Worm (Caenorhabditis elegans) whole organism, L1 larva: ENCODE results near the gene irld-2.

Source experiments
- aha-1 ChIP-seq: fragments of 150-350 bp; optimal IDR thresholded peaks from 2 replicates; lab custom pipeline; 2014; ENCODE audit warnings: missing biosample characterization, missing genetic modification characterization
- alr-1 ChIP-seq: fragments of 200-800 bp; sonication (Bioruptor generic); optimal IDR thresholded peaks from 2 replicates; lab custom pipeline; 2018; ENCODE audit warnings: borderline replicate concordance, mild to moderate bottlenecking, missing genetic modification characterization, missing compliant biosample characterization
- aly-2 ChIP-seq: fragments of 150-350 bp; optimal IDR thresholded peaks from 2 replicates; lab custom pipeline; 2014; ENCODE audit warnings: missing biosample characterization, missing genetic modification characterization
- ama-1 ChIP-seq: fragments of 150-350 bp; optimal IDR thresholded peaks from 2 replicates; lab custom pipeline; 2014
- blmp-1 ChIP-seq: fragments of 150-350 bp; optimal IDR thresholded peaks from 2 replicates; lab custom pipeline; 2014; ENCODE audit warnings: missing biosample characterization, missing genetic modification characterization
- ceh-8 ChIP-seq: fragments of 200-800 bp; sonication (Bioruptor generic); optimal IDR thresholded peaks from 2 replicates; lab custom pipeline; 2018; ENCODE audit warnings: mild to moderate bottlenecking, missing genetic modification characterization, moderate library complexity, missing compliant biosample characterization
- ceh-82 ChIP-seq, 3 experiments: fragments of 150-350 bp in 1 of 3; sonication (generic microtip) in 2 of 3; optimal IDR thresholded peaks; 2 replicates each; lab custom pipeline; 2014 to 2017; ENCODE audit warnings: missing biosample characterization in 3 of 3, missing genetic modification characterization in 3 of 3
- ceh-88 ChIP-seq: fragments of 200-800 bp; sonication (Bioruptor generic); IDR thresholded peaks from 2 replicates; pipeline ENCODE4 v1.3.6; 2022; ENCODE audit warnings: missing genetic modification characterization, missing compliant biosample characterization
- ces-1 ChIP-seq: fragments of 150-350 bp; optimal IDR thresholded peaks from 2 replicates; lab custom pipeline; 2014; ENCODE audit warnings: missing biosample characterization, missing genetic modification reagents, missing genetic modification characterization
- dsc-1 ChIP-seq: sonication (generic microtip); optimal IDR thresholded peaks from 2 replicates; lab custom pipeline; 2016; ENCODE audit warnings: mild to moderate bottlenecking, missing genetic modification characterization, missing compliant biosample characterization
- egl-13 ChIP-seq: sonication (generic microtip); optimal IDR thresholded peaks from 2 replicates; lab custom pipeline; 2016; ENCODE audit warnings: missing genotype, missing genetic modification reagents, missing genetic modification characterization, missing compliant biosample characterization
- elt-2 ChIP-seq: sonication (generic microtip); optimal IDR thresholded peaks from 2 replicates; lab custom pipeline; 2016; ENCODE audit warnings: missing genetic modification characterization, mild to moderate bottlenecking, inconsistent platforms, missing compliant biosample characterization, missing genetic modification reagents
- ets-5 ChIP-seq: fragments of 200-800 bp; sonication (Bioruptor generic); IDR thresholded peaks from 2 replicates; pipeline ENCODE4 v1.3.6; 2022; ENCODE audit warnings: missing genetic modification characterization, missing compliant biosample characterization
- fkh-10 ChIP-seq: sonication (generic microtip); optimal IDR thresholded peaks from 2 replicates; lab custom pipeline; 2017; ENCODE audit warnings: missing biosample characterization, missing genetic modification reagents, missing genetic modification characterization
- fkh-8 ChIP-seq: sonication (generic microtip); optimal IDR thresholded peaks from 2 replicates; lab custom pipeline; 2016; ENCODE audit warnings: mild to moderate bottlenecking, missing genetic modification characterization, missing compliant biosample characterization
- grh-1 ChIP-seq: fragments of 200-800 bp; sonication (Bioruptor generic); IDR thresholded peaks from 2 replicates; pipeline ENCODE4 v1.3.6; 2022; ENCODE audit warnings: missing genetic modification reagents, missing genetic modification characterization, missing compliant biosample characterization
- hlh-17 ChIP-seq: fragments of 200-800 bp; sonication (Bioruptor generic); optimal IDR thresholded peaks from 2 replicates; lab custom pipeline; 2018; ENCODE audit warnings: missing genetic modification characterization, mild to moderate bottlenecking, missing compliant biosample characterization, moderate library complexity, borderline replicate concordance
- hlh-4 ChIP-seq: sonication (generic microtip); optimal IDR thresholded peaks from 2 replicates; lab custom pipeline; 2016; ENCODE audit warnings: mild to moderate bottlenecking, missing genetic modification characterization, missing compliant biosample characterization
- hpl-2 ChIP-seq: fragments of 150-350 bp; optimal IDR thresholded peaks from 2 replicates; lab custom pipeline; 2014; ENCODE audit warnings: missing biosample characterization, missing genetic modification reagents, missing genetic modification characterization
- irx-1 ChIP-seq: sonication (generic microtip); optimal IDR thresholded peaks from 2 replicates; lab custom pipeline; 2016; ENCODE audit warnings: missing genetic modification characterization, missing compliant biosample characterization
- isw-1 ChIP-seq: fragments of 200-800 bp; sonication (Bioruptor generic); IDR thresholded peaks from 2 replicates; pipeline ENCODE4 v1.3.6; 2022; ENCODE audit warnings: missing genetic modification characterization, missing compliant biosample characterization
- lin-15B ChIP-seq: fragments of 150-350 bp; sonication (generic microtip); optimal IDR thresholded peaks from 3 replicates; lab custom pipeline; 2014; ENCODE audit warnings: missing biosample characterization, missing genetic modification characterization
- lin-35 ChIP-seq, 2 experiments: fragments of 150-350 bp; optimal IDR thresholded peaks; 2 replicates each; lab custom pipeline; 2014; ENCODE audit warnings: missing biosample characterization in 2 of 2, missing genetic modification characterization in 2 of 2, missing genetic modification reagents in 2 of 2
- lin-39 ChIP-seq: fragments of 150-350 bp; optimal IDR thresholded peaks from 2 replicates; lab custom pipeline; 2014; ENCODE audit warnings: missing biosample characterization, missing genetic modification reagents, missing genetic modification characterization
- lsy-2 ChIP-seq, 2 experiments: fragments of 150-350 bp; optimal IDR thresholded peaks; 2 replicates each; lab custom pipeline; 2014; ENCODE audit warnings: missing biosample characterization in 2 of 2, missing genetic modification characterization in 2 of 2
- mdl-1 ChIP-seq, 2 experiments: fragments of 150-350 bp; optimal IDR thresholded peaks; 2 replicates each; lab custom pipeline; 2014 to 2017; ENCODE audit warnings: missing biosample characterization in 2 of 2, missing genetic modification characterization in 2 of 2, inconsistent platforms in 1 of 2
- mef-2 ChIP-seq: fragments of 150-350 bp; optimal IDR thresholded peaks from 2 replicates; lab custom pipeline; 2014; ENCODE audit warnings: missing biosample characterization, missing genetic modification characterization
- nhr-11 ChIP-seq: fragments of 150-350 bp; optimal IDR thresholded peaks from 2 replicates; lab custom pipeline; 2014; ENCODE audit warnings: missing biosample characterization, missing genetic modification characterization
- nhr-12 ChIP-seq: sonication (generic microtip); optimal IDR thresholded peaks from 2 replicates; lab custom pipeline; 2017; ENCODE audit warnings: missing biosample characterization, missing genetic modification characterization
- nhr-19 ChIP-seq: fragments of 200-800 bp; sonication (Bioruptor generic); conservative IDR thresholded peaks from 2 replicates; pipeline ENCODE4 v1.3.6; 2022; ENCODE audit warnings: missing genetic modification characterization, missing compliant biosample characterization
- nhr-20 ChIP-seq: sonication (generic microtip); optimal IDR thresholded peaks from 2 replicates; lab custom pipeline; 2016; ENCODE audit warnings: mild to moderate bottlenecking, missing genetic modification characterization, missing compliant biosample characterization
- nhr-47 ChIP-seq: sonication (generic microtip); optimal IDR thresholded peaks from 2 replicates; lab custom pipeline; 2016; ENCODE audit warnings: mild to moderate bottlenecking, missing genetic modification characterization, moderate library complexity, missing compliant biosample characterization
- nhr-71 ChIP-seq: sonication (generic microtip); optimal IDR thresholded peaks from 2 replicates; lab custom pipeline; 2016; ENCODE audit warnings: mild to moderate bottlenecking, missing genetic modification characterization, moderate library complexity, missing compliant biosample characterization
- nhr-77 ChIP-seq: fragments of 150-350 bp; optimal IDR thresholded peaks from 2 replicates; lab custom pipeline; 2014; ENCODE audit warnings: missing biosample characterization, missing genetic modification characterization
- nhr-85 ChIP-seq: sonication (generic microtip); peaks from one replicate; lab custom pipeline; 2016; ENCODE audit warnings: missing genetic modification characterization, inconsistent platforms, missing compliant biosample characterization
- nhr-90 ChIP-seq: sonication (generic microtip); optimal IDR thresholded peaks from 2 replicates; lab custom pipeline; 2016; ENCODE audit warnings: mild to moderate bottlenecking, missing genetic modification characterization, missing compliant biosample characterization; ENCODE audit not compliant: poor library complexity
- pag-3 ChIP-seq: sonication (generic microtip); optimal IDR thresholded peaks from 2 replicates; lab custom pipeline; 2017; ENCODE audit warnings: missing genetic modification characterization, mild to moderate bottlenecking, missing compliant biosample characterization, antibody characterized with exemption, borderline replicate concordance; ENCODE audit not compliant: insufficient read depth
- pax-3 ChIP-seq: fragments of 200-800 bp; sonication (Bioruptor generic); optimal IDR thresholded peaks from 2 replicates; lab custom pipeline; 2018; ENCODE audit warnings: mild to moderate bottlenecking, missing genetic modification characterization, moderate library complexity, missing compliant biosample characterization
- pqm-1 ChIP-seq: sonication (generic microtip); optimal IDR thresholded peaks from 3 replicates; lab custom pipeline; 2017; ENCODE audit warnings: missing biosample characterization, missing genetic modification characterization
- rnt-1 ChIP-seq: sonication (generic microtip); optimal IDR thresholded peaks from 2 replicates; lab custom pipeline; 2016; ENCODE audit warnings: mild to moderate bottlenecking, missing genetic modification characterization, moderate library complexity, missing compliant biosample characterization
- snpc-4 ChIP-seq: fragments of 150-350 bp; optimal IDR thresholded peaks from 2 replicates; lab custom pipeline; 2014; ENCODE audit warnings: missing biosample characterization, missing genetic modification characterization
- snu-23 ChIP-seq: sonication (generic microtip); optimal IDR thresholded peaks from 2 replicates; lab custom pipeline; 2016; ENCODE audit warnings: missing genetic modification characterization, missing compliant biosample characterization
- sox-4 ChIP-seq: sonication (generic microtip); optimal IDR thresholded peaks from 2 replicates; lab custom pipeline; 2016; ENCODE audit warnings: missing genetic modification characterization, missing compliant biosample characterization
- sup-37 ChIP-seq: fragments of 200-800 bp; sonication (Bioruptor generic); optimal IDR thresholded peaks from 2 replicates; lab custom pipeline; 2018; ENCODE audit warnings: mild to moderate bottlenecking, missing genetic modification characterization, missing compliant biosample characterization
- tbx-2 ChIP-seq: sonication (generic microtip); optimal IDR thresholded peaks from 2 replicates; lab custom pipeline; 2016; ENCODE audit warnings: missing genetic modification characterization, missing compliant biosample characterization
- unc-86 ChIP-seq: sonication (generic microtip); optimal IDR thresholded peaks from 2 replicates; lab custom pipeline; 2016; ENCODE audit warnings: missing genetic modification characterization, missing compliant biosample characterization
- xbp-1 ChIP-seq: sonication (generic microtip); optimal IDR thresholded peaks from 2 replicates; lab custom pipeline; 2016; ENCODE audit warnings: missing genetic modification characterization, missing compliant biosample characterization
- ztf-4 ChIP-seq: fragments of 150-350 bp; optimal IDR thresholded peaks from 2 replicates; lab custom pipeline; 2014; ENCODE audit warnings: missing biosample characterization, missing genetic modification characterization

Gene irld-2

DNA sequence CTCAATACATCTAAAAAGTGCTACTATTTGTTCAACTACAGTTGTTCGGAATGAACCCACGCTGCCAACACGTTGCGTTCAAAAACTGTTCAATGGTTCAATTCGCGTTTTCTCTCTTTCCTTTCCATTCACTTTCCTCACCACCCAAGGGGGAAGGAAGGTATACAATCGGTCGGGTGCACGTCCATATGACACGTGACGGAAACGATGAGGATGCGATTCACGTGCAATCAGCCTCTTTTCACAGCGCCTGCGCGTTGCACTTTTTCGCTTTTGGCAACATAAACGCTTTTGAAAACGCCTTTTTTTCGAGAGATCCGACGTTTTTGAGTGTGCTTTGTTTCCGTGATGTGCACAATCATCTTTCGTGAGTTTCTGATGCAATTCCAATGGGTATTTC, 36.3 kb downstream of the irld-2 start (continued):
- TF ChIP-seq irx-1 (tag; lab: Kevin White, UChicago) (peak; percentile 75), ets-5 (GFP tag; lab: Robert Waterston, UW) (no peak), isw-1 (GFP tag; lab: Robert Waterston, UW) (peak; percentile 4; the same call in 1 of the 2 replicates), aly-2 (tag; lab: Kevin White, UChicago) (no peak), pqm-1 (tag; lab: Kevin White, UChicago) (no peak), lin-15B (tag; lab: Kevin White, UChicago) (no peak), ztf-4 (tag; lab: Kevin White, UChicago) (peak; percentile 84), mef-2 (tag; lab: Kevin White, UChicago) (peak; percentile 58), alr-1 (tag; lab: Kevin White, UChicago) (no peak), nhr-90 (tag; lab: Kevin White, UChicago) (peak; percentile 94), grh-1 (GFP tag; lab: Robert Waterston, UW) (peak; percentile 76), nhr-11 (tag; lab: Kevin White, UChicago) (peak; percentile 81), aha-1 (tag; lab: Kevin White, UChicago) (peak; percentile 74), nhr-47 (tag; lab: Kevin White, UChicago) (peak; percentile 87), snu-23 (GFP tag; lab: Kevin White, UChicago) (peak; percentile 93), ceh-8 (GFP tag; lab: Kevin White, UChicago) (no peak), sup-37 (GFP tag; lab: Kevin White, UChicago) (peak; percentile 64), rnt-1 (tag; lab: Kevin White, UChicago) (peak; percentile 68), xbp-1 (tag; lab: Kevin White, UChicago) (peak; percentile 69), ceh-82 (tag; optimal IDR thresholded peaks at IDR 0.05; lab: Kevin White, UChicago) (peak; percentile 1 to 53 (median 49)), dsc-1 (tag; lab: Kevin White, UChicago) (peak; percentile 35), ceh-88 (peak; percentile 32; the same call in 1 of the 2 replicates), lsy-2 (tag; optimal IDR thresholded peaks at IDR 0.05; lab: Kevin White, UChicago) (peak; percentile 58 to 79), hlh-4 (tag; lab: Kevin White, UChicago) (no peak), sox-4 (tag; lab: Kevin White, UChicago) (peak; percentile 74), mdl-1 (tag; optimal IDR thresholded peaks at IDR 0.05; lab: Kevin White, UChicago) (peak; percentile 72 to 98), nhr-12 (no peak), unc-86 (tag; lab: Kevin White, UChicago) (peak; percentile 28), pag-3 (tag; lab: Kevin White, UChicago) (no peak), hlh-17 (GFP tag; lab: Kevin White, UChicago) (no peak), ces-1 (GFP tag; lab: Kevin White, UChicago) (no peak)

DNA sequence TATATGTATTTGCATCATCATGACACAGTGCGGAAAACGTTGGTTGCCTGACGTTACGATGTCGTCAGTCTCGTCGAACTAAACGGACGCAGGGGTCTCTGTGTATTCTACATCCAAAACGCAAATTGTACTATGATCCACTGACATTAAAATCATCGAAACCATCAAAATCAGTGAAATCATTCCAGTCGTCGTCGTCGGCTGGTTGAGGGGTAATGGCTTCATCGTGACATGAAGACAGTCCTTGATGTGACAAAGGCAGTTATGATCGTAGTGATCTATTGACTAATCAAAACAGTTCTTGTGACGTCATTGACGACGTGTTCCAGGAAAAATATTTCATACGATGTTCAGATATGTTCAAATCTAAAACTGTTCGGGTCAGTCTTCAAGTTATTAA, 37.2 kb downstream of the irld-2 start:
- TF ChIP-seq ama-1 (lab: Kevin White, UChicago) (no peak), nhr-71 (tag; lab: Kevin White, UChicago) (peak; percentile 20), fkh-8 (tag; lab: Kevin White, UChicago) (no peak), nhr-85 (tag; lab: Kevin White, UChicago) (peak; percentile 56), nhr-19 (peak; percentile 33), lin-35 (GFP tag; optimal IDR thresholded peaks at IDR 0.05; lab: Kevin White, UChicago) (no peak), snu-23 (GFP tag; lab: Kevin White, UChicago) (peak; percentile 33), blmp-1 (tag; lab: Kevin White, UChicago) (peak; percentile 84), nhr-20 (tag; lab: Kevin White, UChicago) (peak; percentile 42)

DNA sequence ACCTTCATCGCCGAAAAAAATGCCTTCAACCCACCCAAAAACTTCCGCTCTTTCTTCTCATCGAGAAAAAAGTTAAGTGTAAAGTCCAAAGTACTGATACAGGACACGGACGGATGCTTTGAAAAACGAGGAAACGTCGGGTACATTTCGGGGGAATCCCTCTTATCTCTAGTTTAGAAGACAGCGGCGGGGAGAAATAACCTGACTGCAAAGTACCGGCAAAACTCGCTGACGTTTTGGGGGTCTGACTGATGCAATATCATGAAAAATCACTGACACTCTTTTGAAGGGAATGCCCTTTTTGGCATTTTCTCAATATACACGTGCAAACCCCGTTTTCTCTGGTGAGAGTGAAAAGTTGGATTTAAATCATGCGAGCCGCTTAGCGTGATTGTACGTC, 38.4 kb downstream of the irld-2 start:
- no peak for TF ChIP-seq fkh-10 (GFP tag; lab: Kevin White, UChicago)
- peak; percentile 58 for TF ChIP-seq lin-39 (tag; lab: Kevin White, UChicago)
- TF ChIP-seq tbx-2 (tag; lab: Kevin White, UChicago) = peak; percentile 88
- TF ChIP-seq pag-3 (tag; lab: Kevin White, UChicago) = peak; percentile 39
- peak; percentile 91 for TF ChIP-seq nhr-19
- TF ChIP-seq dsc-1 (tag; lab: Kevin White, UChicago) = no peak
- no peak for TF ChIP-seq fkh-8 (tag; lab: Kevin White, UChicago)
- TF ChIP-seq mdl-1 (tag; optimal IDR thresholded peaks at IDR 0.05; lab: Kevin White, UChicago) = peak in 1 of 2 experiments; percentile 80
- TF ChIP-seq pax-3 (tag; lab: Kevin White, UChicago) = no peak
- TF ChIP-seq mef-2 (tag; lab: Kevin White, UChicago) = peak; percentile 45
- TF ChIP-seq irx-1 (tag; lab: Kevin White, UChicago) = peak; percentile 10
- TF ChIP-seq elt-2 (tag; lab: Kevin White, UChicago) = peak; percentile 77
- TF ChIP-seq rnt-1 (tag; lab: Kevin White, UChicago) = peak; percentile 69
- no peak for TF ChIP-seq hpl-2 (GFP tag; lab: Kevin White, UChicago)
- no peak for TF ChIP-seq egl-13 (tag; lab: Kevin White, UChicago)
- no peak for TF ChIP-seq snpc-4
- no peak for TF ChIP-seq alr-1 (tag; lab: Kevin White, UChicago)
- peak; percentile 38 for TF ChIP-seq nhr-77
- TF ChIP-seq aha-1 (tag; lab: Kevin White, UChicago) = no peak
- peak; percentile 95 for TF ChIP-seq nhr-20 (tag; lab: Kevin White, UChicago)
